Worm (Caenorhabditis elegans) whole organism, young adult: ENCODE results near the gene npax-1.

Experiments
- B0261.1 ChIP-seq: sonication (generic microtip); optimal IDR thresholded peaks from 2 replicates; lab custom pipeline; 2016; ENCODE audit warnings: mild to moderate bottlenecking, missing genetic modification characterization, moderate library complexity, missing compliant biosample characterization
- B0336.3 ChIP-seq: fragments of 200-800 bp; sonication (Bioruptor generic); IDR thresholded peaks from 2 replicates; pipeline ENCODE4 v1.3.6; 2022; ENCODE audit warnings: missing genetic modification characterization, missing compliant biosample characterization
- F10E7.11 ChIP-seq: sonication (generic microtip); optimal IDR thresholded peaks from 2 replicates; lab custom pipeline; 2017; ENCODE audit warnings: mild to moderate bottlenecking, missing genetic modification characterization, moderate library complexity, missing compliant biosample characterization
- F23B12.7 ChIP-seq: sonication (generic microtip); optimal IDR thresholded peaks from 2 replicates; lab custom pipeline; 2017; ENCODE audit warnings: missing genetic modification characterization, mild to moderate bottlenecking, missing compliant biosample characterization, antibody characterized with exemption, moderate library complexity; ENCODE audit not compliant: insufficient read depth
- F37B4.10 ChIP-seq: fragments of 200-800 bp; sonication (Bioruptor generic); IDR thresholded peaks from 2 replicates; pipeline ENCODE4 v1.3.6; 2022; ENCODE audit warnings: missing genetic modification characterization, missing compliant biosample characterization
- F55B11.4 ChIP-seq: sonication (generic microtip); optimal IDR thresholded peaks from 2 replicates; lab custom pipeline; 2016; ENCODE audit warnings: missing compliant biosample characterization, missing genetic modification characterization, borderline replicate concordance; ENCODE audit not compliant: insufficient read depth
- Y53G8AR.9 ChIP-seq: fragments of 200-800 bp; sonication (Bioruptor generic); conservative IDR thresholded peaks from 2 replicates; pipeline ENCODE4 v1.3.6; 2022; ENCODE audit warnings: missing genetic modification reagents, missing genetic modification characterization, missing compliant biosample characterization
- Y67H2A.10 ChIP-seq: fragments of 200-800 bp; sonication (Bioruptor generic); conservative IDR thresholded peaks from 2 replicates; pipeline ENCODE4 v1.3.6; 2022; ENCODE audit warnings: missing genetic modification reagents, missing genetic modification characterization, missing compliant biosample characterization
- Y95B8A.8 ChIP-seq: fragments of 200-800 bp; sonication (Bioruptor generic); IDR thresholded peaks from 2 replicates; pipeline ENCODE4 v1.3.6; 2022; ENCODE audit warnings: missing genetic modification reagents, missing genetic modification characterization, missing compliant biosample characterization
- ZK185.1 ChIP-seq: sonication (generic microtip); optimal IDR thresholded peaks from 2 replicates; lab custom pipeline; 2016; ENCODE audit warnings: mild to moderate bottlenecking, missing genetic modification characterization, missing compliant biosample characterization; ENCODE audit not compliant: poor library complexity, severe bottlenecking
- aptf-3 ChIP-seq: fragments of 200-800 bp; sonication (Bioruptor generic); IDR thresholded peaks from 2 replicates; pipeline ENCODE4 v1.3.6; 2022; ENCODE audit warnings: missing genetic modification characterization, missing compliant biosample characterization
- athp-1 ChIP-seq: sonication (generic microtip); optimal IDR thresholded peaks from 2 replicates; lab custom pipeline; 2017; ENCODE audit warnings: mild to moderate bottlenecking, missing genetic modification characterization, missing compliant biosample characterization
- attf-3 ChIP-seq: fragments of 200-800 bp; sonication (Bioruptor generic); conservative IDR thresholded peaks from 2 replicates; pipeline ENCODE4 v1.3.6; 2022; ENCODE audit warnings: missing genetic modification reagents, missing genetic modification characterization, missing compliant biosample characterization
- attf-5 ChIP-seq: fragments of 200-800 bp; sonication (Bioruptor generic); optimal IDR thresholded peaks from 2 replicates; lab custom pipeline; 2018; ENCODE audit warnings: mild to moderate bottlenecking, missing genetic modification characterization, missing compliant biosample characterization
- cebp-2 ChIP-seq: fragments of 200-800 bp; sonication (Bioruptor generic); IDR thresholded peaks from 2 replicates; pipeline ENCODE4 v1.3.6; 2022; ENCODE audit warnings: missing genetic modification characterization, missing compliant biosample characterization
- ceh-100 ChIP-seq: fragments of 200-800 bp; sonication (Bioruptor generic); IDR thresholded peaks from 2 replicates; pipeline ENCODE4 v1.3.6; 2022; ENCODE audit warnings: missing genetic modification reagents, missing genetic modification characterization, missing compliant biosample characterization
- ceh-27 ChIP-seq: fragments of 200-800 bp; sonication (Bioruptor generic); optimal IDR thresholded peaks from 2 replicates; lab custom pipeline; 2018; ENCODE audit warnings: mild to moderate bottlenecking, missing genetic modification characterization, moderate library complexity, missing compliant biosample characterization
- die-1 ChIP-seq: sonication (generic microtip); optimal IDR thresholded peaks from 2 replicates; lab custom pipeline; 2016; ENCODE audit warnings: missing genotype, mild to moderate bottlenecking, missing genetic modification characterization, missing compliant biosample characterization
- dox-1 ChIP-seq: fragments of 200-800 bp; sonication (Bioruptor generic); IDR thresholded peaks from 2 replicates; pipeline ENCODE4 v1.3.6; 2022; ENCODE audit warnings: missing genetic modification reagents, missing genetic modification characterization, missing compliant biosample characterization
- dpff-1 ChIP-seq: sonication (generic microtip); optimal IDR thresholded peaks from 2 replicates; lab custom pipeline; 2017; ENCODE audit warnings: mild to moderate bottlenecking, missing genetic modification characterization, missing compliant biosample characterization
- dpl-1 ChIP-seq: fragments of 150-350 bp; optimal IDR thresholded peaks from 2 replicates; lab custom pipeline; 2014; ENCODE audit warnings: missing biosample characterization, missing genetic modification reagents, missing genetic modification characterization
- efl-1 ChIP-seq: fragments of 150-350 bp; optimal IDR thresholded peaks from 2 replicates; lab custom pipeline; 2014; ENCODE audit warnings: missing biosample characterization, missing genetic modification reagents, missing genetic modification characterization
- hlh-12 ChIP-seq: sonication (generic microtip); optimal IDR thresholded peaks from 2 replicates; lab custom pipeline; 2016; ENCODE audit warnings: missing genetic modification characterization, missing compliant biosample characterization
- hmg-1.2 ChIP-seq: fragments of 200-800 bp; sonication (Bioruptor generic); IDR thresholded peaks from 2 replicates; pipeline ENCODE4 v1.3.6; 2022; ENCODE audit warnings: missing genetic modification reagents, missing genetic modification characterization, missing compliant biosample characterization
- let-526 ChIP-seq: fragments of 200-800 bp; sonication (Bioruptor generic); IDR thresholded peaks from 2 replicates; pipeline ENCODE4 v1.3.6; 2022; ENCODE audit warnings: missing genetic modification reagents, missing genetic modification characterization, missing compliant biosample characterization
- lin-35 ChIP-seq, 3 experiments: fragments of 150-350 bp in 2 of 3; sonication (generic microtip) in 1 of 3; optimal IDR thresholded peaks; 2 replicates each; lab custom pipeline; 2014 to 2018; ENCODE audit warnings: missing biosample characterization in 3 of 3, missing genetic modification characterization in 3 of 3, missing genetic modification reagents in 3 of 3
- lin-54 ChIP-seq: fragments of 200-800 bp; sonication (Bioruptor generic); optimal IDR thresholded peaks from 2 replicates; lab custom pipeline; 2018; ENCODE audit warnings: mild to moderate bottlenecking, missing genetic modification characterization, missing compliant biosample characterization
- lir-1 ChIP-seq: fragments of 200-800 bp; sonication (Bioruptor generic); conservative IDR thresholded peaks from 2 replicates; pipeline ENCODE4 v1.3.6; 2022; ENCODE audit warnings: missing genetic modification reagents, missing genetic modification characterization, missing compliant biosample characterization
- madf-3 ChIP-seq: fragments of 200-800 bp; sonication (Bioruptor generic); IDR thresholded peaks from 2 replicates; pipeline ENCODE4 v1.3.6; 2022; ENCODE audit warnings: missing genetic modification reagents, missing genetic modification characterization, missing compliant biosample characterization
- madf-8 ChIP-seq: fragments of 200-800 bp; sonication (Bioruptor generic); conservative IDR thresholded peaks from 2 replicates; pipeline ENCODE4 v1.3.6; 2022; ENCODE audit warnings: missing genetic modification reagents, missing genetic modification characterization, missing compliant biosample characterization
- mel-28 ChIP-seq: sonication (generic microtip); optimal IDR thresholded peaks from 2 replicates; lab custom pipeline; 2016; ENCODE audit warnings: borderline replicate concordance, mild to moderate bottlenecking, missing genetic modification characterization, missing compliant biosample characterization
- nfya-2 ChIP-seq: fragments of 200-800 bp; sonication (Bioruptor generic); IDR thresholded peaks from 2 replicates; pipeline ENCODE4 v1.3.6; 2022; ENCODE audit warnings: missing genetic modification reagents, missing genetic modification characterization, missing compliant biosample characterization
- nfyb-1 ChIP-seq: fragments of 200-800 bp; sonication (Bioruptor generic); IDR thresholded peaks from 2 replicates; pipeline ENCODE4 v1.3.6; 2022; ENCODE audit warnings: missing genetic modification reagents, missing genetic modification characterization, missing compliant biosample characterization
- nhr-120 ChIP-seq: fragments of 200-800 bp; sonication (Bioruptor generic); IDR thresholded peaks from 2 replicates; pipeline ENCODE4 v1.3.6; 2022; ENCODE audit warnings: missing genetic modification characterization, missing compliant biosample characterization
- nhr-80 ChIP-seq: sonication (generic microtip); optimal IDR thresholded peaks from 2 replicates; lab custom pipeline; 2016; ENCODE audit warnings: missing genetic modification characterization, missing compliant biosample characterization
- pbrm-1 ChIP-seq: fragments of 200-800 bp; sonication (Bioruptor generic); IDR thresholded peaks from 2 replicates; pipeline ENCODE4 v1.3.6; 2022; ENCODE audit warnings: missing genetic modification reagents, missing genetic modification characterization, missing compliant biosample characterization
- pha-4 ChIP-seq: fragments of 150-350 bp; sonication (generic microtip); optimal IDR thresholded peaks from 2 replicates; lab custom pipeline; 2014; ENCODE audit warnings: missing biosample characterization, missing genetic modification reagents, missing genetic modification characterization
- repo-1 ChIP-seq: sonication (generic microtip); optimal IDR thresholded peaks from 2 replicates; lab custom pipeline; 2017; ENCODE audit warnings: mild to moderate bottlenecking, missing genetic modification characterization, missing compliant biosample characterization
- snpc-1.1 ChIP-seq: sonication (generic microtip); optimal IDR thresholded peaks from 2 replicates; lab custom pipeline; 2017; ENCODE audit warnings: missing genetic modification characterization, mild to moderate bottlenecking, missing compliant biosample characterization, antibody characterized with exemption, moderate library complexity, missing genotype, missing genetic modification reagents; ENCODE audit not compliant: insufficient read depth
- snpc-4 ChIP-seq, 5 experiments: fragments of 150-350 bp in 1 of 5; sonication (generic microtip) in 4 of 5; optimal IDR thresholded peaks; 2 replicates each; lab custom pipeline; 2014 to 2018; ENCODE audit warnings: missing genetic modification characterization in 5 of 5, missing biosample characterization in 3 of 5, antibody characterized with exemption in 2 of 5, mild to moderate bottlenecking in 2 of 5, missing compliant biosample characterization in 2 of 5, missing genotype in 2 of 5, moderate library complexity in 2 of 5, missing genetic modification reagents in 1 of 5
- tlf-1 ChIP-seq: fragments of 200-800 bp; sonication (Bioruptor generic); optimal IDR thresholded peaks from 2 replicates; lab custom pipeline; 2018; ENCODE audit warnings: mild to moderate bottlenecking, missing genetic modification characterization, missing compliant biosample characterization
- unc-130 ChIP-seq: sonication (generic microtip); optimal IDR thresholded peaks from 2 replicates; lab custom pipeline; 2016; ENCODE audit warnings: missing genetic modification reagents, missing genetic modification characterization, missing compliant biosample characterization
- unc-62 ChIP-seq: fragments of 150-350 bp; optimal IDR thresholded peaks from 2 replicates; lab custom pipeline; 2014; ENCODE audit warnings: missing biosample characterization, missing genetic modification reagents, missing genetic modification characterization
- ztf-22 ChIP-seq: fragments of 200-800 bp; sonication (Bioruptor generic); optimal IDR thresholded peaks from 2 replicates; lab custom pipeline; 2018; ENCODE audit warnings: mild to moderate bottlenecking, missing genetic modification characterization, moderate library complexity, missing compliant biosample characterization
- ztf-25 ChIP-seq: fragments of 200-800 bp; sonication (Bioruptor generic); IDR thresholded peaks from 2 replicates; pipeline ENCODE4 v1.3.6; 2022; ENCODE audit warnings: missing genetic modification reagents, missing genetic modification characterization, missing compliant biosample characterization
- ztf-26 ChIP-seq: sonication (generic microtip); optimal IDR thresholded peaks from 2 replicates; lab custom pipeline; 2017; ENCODE audit warnings: missing genetic modification characterization, missing compliant biosample characterization

npax-1 gene

ce11 chrII:7305558-7305957 is 25.6 kb downstream of the npax-1 start, which contains the start of gene brf-1:
Gene brf-1, plus strand, starts transcription at chrII:7305858.
- no peak for TF ChIP-seq F23B12.7 (tag; lab: Kevin White, UChicago)
- TF ChIP-seq nhr-80 (tag; lab: Kevin White, UChicago): no peak
- TF ChIP-seq unc-62 (GFP tag; lab: Kevin White, UChicago): no peak
- TF ChIP-seq let-526 (GFP tag; lab: Robert Waterston, UW): no peak
- TF ChIP-seq F55B11.4 (tag; lab: Kevin White, UChicago): no peak
- no peak for TF ChIP-seq pha-4 (tag; lab: Kevin White, UChicago)
- TF ChIP-seq die-1 (tag; lab: Kevin White, UChicago): no peak
- TF ChIP-seq F10E7.11 (tag; lab: Kevin White, UChicago): no peak
- TF ChIP-seq efl-1 (GFP tag; lab: Kevin White, UChicago): no peak
- no peak for TF ChIP-seq F37B4.10 (GFP tag; lab: Robert Waterston, UW)
- TF ChIP-seq B0261.1 (tag; lab: Kevin White, UChicago): no peak
- no peak for TF ChIP-seq nhr-120 (GFP tag; lab: Robert Waterston, UW)
- TF ChIP-seq athp-1: no peak
- TF ChIP-seq dpff-1: no peak
- TF ChIP-seq aptf-3 (GFP tag; lab: Robert Waterston, UW): no peak
- no peak for TF ChIP-seq nfya-2 (GFP tag; lab: Robert Waterston, UW)
- TF ChIP-seq cebp-2 (GFP tag; lab: Robert Waterston, UW): no peak

ce11 chrII:7301670-7302151 is 29.4 kb downstream of the npax-1 start, which contains the start of gene cul-4:
Gene cul-4, plus strand, starts transcription at chrII:7302101.
- peak; percentile 99 for TF ChIP-seq madf-8 (GFP tag; lab: Robert Waterston, UW)
- TF ChIP-seq hmg-1.2 (GFP tag; lab: Robert Waterston, UW): peak; percentile 85
- TF ChIP-seq pbrm-1: peak; percentile 86
- peak; percentile 23 for TF ChIP-seq ceh-27 (GFP tag; lab: Kevin White, UChicago)
- TF ChIP-seq snpc-4 (GFP tag; optimal IDR thresholded peaks at IDR 0.05; lab: Kevin White, UChicago): peak; percentile 36
- peak in 3 of 4 experiments; percentile 64 to 79 (median 70) for TF ChIP-seq snpc-4 (tag; optimal IDR thresholded peaks at IDR 0.05; lab: Kevin White, UChicago)
- peak; percentile 69 for TF ChIP-seq nfyb-1
- peak; percentile 91 for TF ChIP-seq madf-3 (GFP tag; lab: Robert Waterston, UW)
- TF ChIP-seq ztf-25: no peak
- TF ChIP-seq ztf-22 (GFP tag; lab: Kevin White, UChicago): no peak
- TF ChIP-seq Y95B8A.8: 0 out of 2 replicates have a peak, but pooled peaks have one; percentile 17
- peak; percentile 74 for TF ChIP-seq ceh-100
- TF ChIP-seq nhr-80 (tag; lab: Kevin White, UChicago): peak; percentile 22
- TF ChIP-seq tlf-1 (GFP tag; lab: Kevin White, UChicago): peak; percentile 81
- no peak for TF ChIP-seq hlh-12 (tag; lab: Kevin White, UChicago)
- TF ChIP-seq lir-1 (GFP tag; lab: Robert Waterston, UW): peak; percentile 37; the same call in 1 of the 2 replicates
- peak; percentile 12 for TF ChIP-seq repo-1 (tag; lab: Kevin White, UChicago)
- peak in 2 of 3 experiments; percentile 25 to 59 for TF ChIP-seq lin-35 (GFP tag; optimal IDR thresholded peaks at IDR 0.05; lab: Kevin White, UChicago)
- peak; percentile 65; the same call in 1 of the 2 replicates for TF ChIP-seq Y53G8AR.9 (GFP tag; lab: Robert Waterston, UW)
- peak; percentile 85 for TF ChIP-seq ZK185.1 (tag; lab: Kevin White, UChicago)
- peak; percentile 53 for TF ChIP-seq dpl-1 (GFP tag; lab: Kevin White, UChicago)
- no peak for TF ChIP-seq F10E7.11 (tag; lab: Kevin White, UChicago)
- peak; percentile 88 for TF ChIP-seq lin-54 (GFP tag; lab: Kevin White, UChicago)
- TF ChIP-seq unc-130: peak; percentile 53
- TF ChIP-seq mel-28 (tag; lab: Kevin White, UChicago): no peak
- TF ChIP-seq snpc-1.1 (tag; lab: Kevin White, UChicago): peak; percentile 79
- TF ChIP-seq ztf-26 (tag; lab: Kevin White, UChicago): no peak
- peak; percentile 90 for TF ChIP-seq dox-1
- peak; percentile 88 for TF ChIP-seq B0336.3
- peak; percentile 71 for TF ChIP-seq attf-3 (GFP tag; lab: Robert Waterston, UW)
- TF ChIP-seq Y67H2A.10 (GFP tag; lab: Robert Waterston, UW): no peak
- peak; percentile 50 for TF ChIP-seq attf-5
